Fruit fly (Drosophila melanogaster) whole organism, embryonic: ENCODE measurements around the gene Obp19a.

ENCODE experiments used
- CG10267 ChIP-seq: fragments of 200-800 bp; sonication (Bioruptor generic); optimal IDR thresholded peaks from 2 replicates; lab custom pipeline; 2018; ENCODE audit warnings: missing biosample characterization, mild to moderate bottlenecking, missing genetic modification characterization, moderate library complexity
- CG10366 ChIP-seq: fragments of 200-800 bp; sonication (Bioruptor generic); IDR thresholded peaks from 2 replicates; pipeline ENCODE4 v1.3.6; 2022; ENCODE audit warnings: missing biosample characterization, missing genetic modification characterization
- CG12659 ChIP-seq: fragments of 200-800 bp; sonication (Bioruptor generic); optimal IDR thresholded peaks from 3 replicates; lab custom pipeline; 2017; ENCODE audit warnings: mild to moderate bottlenecking, missing biosample characterization, missing genetic modification reagents, missing genetic modification characterization
- CG13123 ChIP-seq: fragments of 200-800 bp; sonication (Bioruptor generic); optimal IDR thresholded peaks from 2 replicates; lab custom pipeline; 2016; ENCODE audit warnings: missing biosample characterization, missing genetic modification characterization
- CG1529 ChIP-seq: fragments of 200-800 bp; sonication (Bioruptor generic); optimal IDR thresholded peaks from 3 replicates; lab custom pipeline; 2018; ENCODE audit warnings: missing biosample characterization, missing genetic modification characterization
- CG16863 ChIP-seq: fragments of 200-800 bp; sonication (Bioruptor generic); optimal IDR thresholded peaks from 3 replicates; lab custom pipeline; 2016; ENCODE audit warnings: missing biosample characterization, missing genetic modification characterization
- CG17186 ChIP-seq: fragments of 200-800 bp; sonication (Bioruptor generic); optimal IDR thresholded peaks from 3 replicates; lab custom pipeline; 2017; ENCODE audit warnings: missing biosample characterization, missing genetic modification reagents, missing genetic modification characterization
- CG17385 ChIP-seq: fragments of 200-800 bp; sonication (Bioruptor generic); optimal IDR thresholded peaks from 3 replicates; lab custom pipeline; 2018; ENCODE audit warnings: missing biosample characterization, mild to moderate bottlenecking, missing genetic modification characterization
- CG17829 ChIP-seq: fragments of 200-800 bp; optimal IDR thresholded peaks from 2 replicates; lab custom pipeline; 2019; ENCODE audit warnings: missing biosample characterization, mild to moderate bottlenecking, missing genetic modification characterization, moderate library complexity
- CG2202 ChIP-seq: fragments of 200-800 bp; sonication (Bioruptor generic); optimal IDR thresholded peaks from 2 replicates; lab custom pipeline; 2018; ENCODE audit warnings: missing biosample characterization, mild to moderate bottlenecking, missing genetic modification characterization
- CG31441 ChIP-seq: fragments of 200-800 bp; sonication (Bioruptor generic); IDR thresholded peaks from 2 replicates; pipeline ENCODE4 v1.3.6; 2022; ENCODE audit warnings: missing biosample characterization, missing genetic modification characterization
- CG3726 ChIP-seq: fragments of 200-800 bp; sonication (Bioruptor generic); IDR thresholded peaks from 3 replicates; pipeline ENCODE4, ENCODE4 v1.3.6; 2022; ENCODE audit warnings: missing biosample characterization, missing genetic modification characterization
- CG4282 ChIP-seq: fragments of 200-800 bp; sonication (Bioruptor generic); optimal IDR thresholded peaks from 2 replicates; lab custom pipeline; 2016; ENCODE audit warnings: missing biosample characterization, missing genetic modification characterization
- CG4360 ChIP-seq: fragments of 200-800 bp; sonication (Bioruptor generic); IDR thresholded peaks from 2 replicates; pipeline ENCODE4 v1.3.6; 2022; ENCODE audit warnings: missing biosample characterization, missing genetic modification characterization
- CG43689 ChIP-seq: fragments of 200-800 bp; sonication (Bioruptor generic); IDR thresholded peaks from 2 replicates; pipeline ENCODE4 v1.3.6; 2022; ENCODE audit warnings: missing biosample characterization, missing genetic modification characterization
- CG5180 ChIP-seq: fragments of 200-800 bp; sonication (Bioruptor generic); optimal IDR thresholded peaks from 3 replicates; lab custom pipeline; 2017; ENCODE audit warnings: missing biosample characterization, missing genetic modification characterization, mild to moderate bottlenecking, moderate library complexity, missing genetic modification reagents
- CG8290 ChIP-seq, 3 experiments: fragments of 200-800 bp; sonication (Bioruptor generic); optimal IDR thresholded peaks; 2 replicates each; lab custom pipeline; 2016 to 2019; ENCODE audit warnings: missing biosample characterization in 3 of 3, missing genetic modification characterization in 3 of 3, mild to moderate bottlenecking in 2 of 3, moderate library complexity in 1 of 3
- CTCF ChIP-seq: fragments of 200-800 bp; sonication (Bioruptor generic); optimal IDR thresholded peaks from 2 replicates; lab custom pipeline; 2017; ENCODE audit warnings: missing biosample characterization, mild to moderate bottlenecking, missing genetic modification characterization, moderate library complexity
- CoRest ChIP-seq: fragments of 200-800 bp; sonication (Bioruptor generic); optimal IDR thresholded peaks from 3 replicates; lab custom pipeline; 2018; ENCODE audit warnings: missing biosample characterization, mild to moderate bottlenecking, missing genetic modification characterization, moderate library complexity
- D19A ChIP-seq: fragments of 200-800 bp; optimal IDR thresholded peaks from 3 replicates; lab custom pipeline; 2019; ENCODE audit warnings: missing biosample characterization, mild to moderate bottlenecking, missing genetic modification characterization, moderate library complexity
- D19B ChIP-seq: fragments of 200-800 bp; sonication (Bioruptor generic); optimal IDR thresholded peaks from 2 replicates; lab custom pipeline; 2017; ENCODE audit warnings: missing biosample characterization, mild to moderate bottlenecking, missing genetic modification characterization
- Dref ChIP-seq: fragments of 200-800 bp; sonication (Bioruptor generic); IDR thresholded peaks from 2 replicates; pipeline ENCODE4 v1.3.6; 2022; ENCODE audit warnings: missing biosample characterization, missing genetic modification characterization
- E2f2 ChIP-seq: fragments of 200-800 bp; sonication (Bioruptor generic); IDR thresholded peaks from 2 replicates; pipeline ENCODE4 v1.3.6; 2022; ENCODE audit warnings: missing biosample characterization, missing genetic modification characterization
- Gug ChIP-seq: fragments of 200-800 bp; sonication (Bioruptor generic); IDR thresholded peaks from 4 replicates; pipeline ENCODE4 v1.3.6; 2022; ENCODE audit warnings: missing biosample characterization, missing genetic modification characterization
- HmgZ ChIP-seq: fragments of 200-800 bp; sonication (Bioruptor generic); optimal IDR thresholded peaks from 2 replicates; lab custom pipeline; 2018; ENCODE audit warnings: missing biosample characterization, mild to moderate bottlenecking, missing genetic modification characterization
- Hmx ChIP-seq: fragments of 200-800 bp; sonication (Bioruptor generic); optimal IDR thresholded peaks from 2 replicates; lab custom pipeline; 2016; ENCODE audit warnings: missing biosample characterization, missing genetic modification characterization
- Neu2 ChIP-seq: fragments of 200-800 bp; sonication (Bioruptor generic); optimal IDR thresholded peaks from 3 replicates; lab custom pipeline; 2016; ENCODE audit warnings: missing biosample characterization, missing genetic modification characterization, borderline replicate concordance
- Sin3A ChIP-seq: fragments of >200 bp; optimal IDR thresholded peaks from 2 replicates; lab custom pipeline; 2018
- TFAM ChIP-seq: fragments of 200-800 bp; sonication (Bioruptor generic); optimal IDR thresholded peaks from 2 replicates; lab custom pipeline; 2017; ENCODE audit warnings: missing biosample characterization, missing genetic modification characterization, inconsistent platforms
- Tbp ChIP-seq: fragments of >200 bp; optimal IDR thresholded peaks from 2 replicates; lab custom pipeline; 2018; ENCODE audit warnings: missing biosample characterization, missing genetic modification characterization
- Vsx1 ChIP-seq: fragments of 200-800 bp; sonication (Bioruptor generic); optimal IDR thresholded peaks from 2 replicates; lab custom pipeline; 2017; ENCODE audit warnings: missing biosample characterization, mild to moderate bottlenecking, missing genetic modification characterization, missing genetic modification reagents
- ac ChIP-seq: fragments of 200-800 bp; sonication (Bioruptor generic); optimal IDR thresholded peaks from 3 replicates; lab custom pipeline; 2017; ENCODE audit warnings: missing biosample characterization, mild to moderate bottlenecking, missing genetic modification characterization
- al ChIP-seq: fragments of 200-800 bp; sonication (Bioruptor generic); IDR thresholded peaks from 2 replicates; pipeline ENCODE4 v1.3.6; 2022; ENCODE audit warnings: missing biosample characterization, missing genetic modification characterization
- chinmo ChIP-seq: fragments of 200-800 bp; sonication (Bioruptor generic); IDR thresholded peaks from 4 replicates; pipeline ENCODE4 v1.3.6; 2022; ENCODE audit warnings: missing biosample characterization, missing genetic modification characterization; ENCODE audit not compliant: partially characterized antibody
- corto ChIP-seq: fragments of 200-800 bp; sonication (Bioruptor generic); optimal IDR thresholded peaks from 2 replicates; lab custom pipeline; 2016; ENCODE audit warnings: missing biosample characterization, mild to moderate bottlenecking, missing genetic modification characterization, moderate library complexity
- fd96Cb ChIP-seq: fragments of 200-800 bp; sonication (Bioruptor generic); optimal IDR thresholded peaks from 2 replicates; lab custom pipeline; 2018; ENCODE audit warnings: missing biosample characterization, mild to moderate bottlenecking, missing genetic modification characterization, moderate library complexity
- gem ChIP-seq: fragments of 200-800 bp; sonication (Bioruptor generic); optimal IDR thresholded peaks from 2 replicates; lab custom pipeline; 2019; ENCODE audit warnings: missing biosample characterization, mild to moderate bottlenecking, missing genetic modification characterization, moderate library complexity
- ham ChIP-seq: fragments of 200-800 bp; sonication (Bioruptor generic); IDR thresholded peaks from 2 replicates; pipeline ENCODE4 v1.3.6; 2022; ENCODE audit warnings: missing biosample characterization, missing genetic modification characterization
- jumu ChIP-seq: fragments of 200-800 bp; sonication (Bioruptor generic); optimal IDR thresholded peaks from 3 replicates; lab custom pipeline; 2016; ENCODE audit warnings: missing biosample characterization, missing genetic modification characterization
- knrl ChIP-seq: fragments of 200-800 bp; sonication (Bioruptor generic); IDR thresholded peaks from 3 replicates; pipeline ENCODE4 v1.3.6; 2022; ENCODE audit warnings: missing biosample characterization, missing genetic modification characterization; ENCODE audit not compliant: partially characterized antibody
- lbe ChIP-seq: fragments of 200-800 bp; sonication (Bioruptor generic); optimal IDR thresholded peaks from 2 replicates; lab custom pipeline; 2016; ENCODE audit warnings: missing biosample characterization, mild to moderate bottlenecking, missing genetic modification characterization
- nau ChIP-seq: fragments of 200-800 bp; sonication (Bioruptor generic); optimal IDR thresholded peaks from 3 replicates; lab custom pipeline; 2017; ENCODE audit warnings: missing biosample characterization, mild to moderate bottlenecking, missing genetic modification characterization, missing genetic modification reagents
- psq ChIP-seq: fragments of 200-800 bp; sonication (Bioruptor generic); optimal IDR thresholded peaks from 2 replicates; lab custom pipeline; 2017; ENCODE audit warnings: missing biosample characterization, missing genetic modification characterization
- scrt ChIP-seq: fragments of 200-800 bp; sonication (Bioruptor generic); optimal IDR thresholded peaks from 2 replicates; lab custom pipeline; 2018; ENCODE audit warnings: missing biosample characterization, mild to moderate bottlenecking, missing genetic modification characterization, moderate library complexity
- sob ChIP-seq: fragments of 200-800 bp; sonication (Bioruptor generic); IDR thresholded peaks from 2 replicates; pipeline ENCODE4 v1.3.6; 2022; ENCODE audit warnings: missing biosample characterization, missing genetic modification characterization
- wek ChIP-seq: fragments of 200-800 bp; sonication (Bioruptor generic); optimal IDR thresholded peaks from 3 replicates; lab custom pipeline; 2018; ENCODE audit warnings: missing biosample characterization, mild to moderate bottlenecking, missing genetic modification characterization, moderate library complexity
- zen2 ChIP-seq: fragments of 200-800 bp; sonication (Bioruptor generic); IDR thresholded peaks from 3 replicates; pipeline ENCODE4 v1.3.6; 2022; ENCODE audit warnings: missing biosample characterization, missing genetic modification characterization; ENCODE audit not compliant: partially characterized antibody
- zf30C ChIP-seq: fragments of 200-800 bp; sonication (Bioruptor generic); optimal IDR thresholded peaks from 3 replicates; lab custom pipeline; 2018; ENCODE audit warnings: missing biosample characterization, mild to moderate bottlenecking, missing genetic modification characterization

Obp19a gene

dm6 chrX:20418864-20419263, 3.3 kb downstream of the Obp19a start, which contains the start of gene Obp19c:
Gene Obp19c (minus strand): TSS chrX:20418964.
- TF ChIP-seq Vsx1 (GFP tag; lab: Kevin White, UChicago) (no peak), psq (GFP tag; lab: Kevin White, UChicago) (no peak), corto (no peak), CoRest (tag; lab: Kevin White, UChicago) (no peak), gem (tag; lab: Kevin White, UChicago) (no peak), TFAM (GFP tag; lab: Kevin White, UChicago) (no peak), CG43689 (GFP tag; lab: Robert Waterston, UW) (no peak), scrt (no peak), al (GFP tag; lab: Robert Waterston, UW) (no peak), fd96Cb (tag; lab: Kevin White, UChicago) (no peak), CG10366 (no peak), Hmx (GFP tag; lab: Kevin White, UChicago) (no peak), HmgZ (tag; lab: Kevin White, UChicago) (no peak), ham (GFP tag; lab: Robert Waterston, UW) (no peak), CG31441 (no peak), CG8290 (GFP tag; optimal IDR thresholded peaks at IDR 0.05; lab: Kevin White, UChicago) (no peak), CG8290 (tag; optimal IDR thresholded peaks at IDR 0.05; lab: Kevin White, UChicago) (no peak), CG17385 (no peak)
- TF ChIP-seq, all 482 proteins: peak for 0

- TF ChIP-seq CG1529 (GFP tag; lab: Kevin White, UChicago) = no peak
Measured at dm6 chrX:20419313-20419712, 3.8 kb downstream of the Obp19a start, which contains the start of gene Obp19d. Gene Obp19d (plus strand): TSS chrX:20419613.

DNA sequence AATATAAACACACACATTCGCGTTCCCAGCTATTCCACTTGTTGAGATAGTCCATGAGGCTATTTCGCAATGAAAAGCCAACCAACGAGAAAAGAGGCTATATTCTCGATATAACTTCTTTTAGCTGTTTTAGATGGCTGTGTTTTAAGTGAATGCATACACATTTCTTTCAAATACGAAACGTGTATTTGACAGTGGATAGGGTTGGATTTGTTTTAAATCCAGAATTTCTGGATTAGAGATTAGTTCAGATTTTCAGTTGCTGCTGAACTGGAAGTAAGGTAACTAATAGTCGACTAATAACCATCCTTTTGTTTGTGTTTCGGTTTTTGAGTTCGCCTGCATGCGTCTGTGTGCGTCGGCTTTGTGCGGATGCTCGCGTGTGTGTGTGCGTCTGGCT, 7.6 kb downstream of the Obp19a start:
- no peak for TF ChIP-seq corto
- TF ChIP-seq CG5180 (GFP tag; lab: Kevin White, UChicago) = no peak
- TF ChIP-seq nau = no peak
- no peak for TF ChIP-seq ac (GFP tag; lab: Kevin White, UChicago)
- TF ChIP-seq Tbp (GFP tag; lab: Kevin White, UChicago) = no peak
- no peak for TF ChIP-seq CG16863
- TF ChIP-seq CG2202 (tag; lab: Kevin White, UChicago) = no peak
- no peak for TF ChIP-seq CG13123
- TF ChIP-seq D19A (tag; lab: Kevin White, UChicago) = peak; percentile 55
- TF ChIP-seq D19B (GFP tag; lab: Kevin White, UChicago) = peak; percentile 72
- TF ChIP-seq, all 482 proteins: peak for 2

DNA sequence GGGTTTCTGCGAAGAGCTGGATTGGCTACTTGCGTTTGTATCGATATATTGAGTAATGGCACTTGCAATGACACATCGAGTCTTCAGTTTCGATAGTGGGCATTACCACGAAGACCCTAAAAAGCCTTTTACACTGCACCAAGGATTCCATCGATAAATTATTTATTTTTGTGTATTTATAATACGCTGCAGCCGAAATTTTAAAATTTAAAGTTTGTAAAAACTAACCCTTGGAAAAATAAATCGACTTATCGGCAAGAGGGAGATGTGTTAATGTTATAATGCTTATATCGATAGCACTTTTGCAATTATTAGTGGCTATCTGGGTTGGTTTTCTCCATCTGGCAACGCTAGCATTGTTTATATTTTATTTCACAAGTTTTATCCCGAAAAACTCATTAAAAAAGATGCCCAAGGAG, 8.2 kb downstream of the Obp19a start, which contains the start of the genes Pp4-19C and cactin:
Gene Pp4-19C, minus strand, starts transcription at position 256 of the 419 bp plus-strand sequence.
Gene cactin, plus strand, starts transcription at position 323 of the 419 bp plus-strand sequence.
- peak; percentile 7 for TF ChIP-seq jumu
- 0 out of 2 replicates have a peak, but pooled peaks have one; percentile 25 for TF ChIP-seq sob (GFP tag; lab: Robert Waterston, UW)
- peak; percentile 6 for TF ChIP-seq lbe (GFP tag; lab: Kevin White, UChicago)
- no peak for TF ChIP-seq zf30C (GFP tag; lab: Kevin White, UChicago)
- TF ChIP-seq chinmo (GFP tag; lab: Robert Waterston, UW) = peak; percentile 49; the same call in 1 of the 4 replicates
- peak; percentile 44 for TF ChIP-seq CG17829 (tag; lab: Kevin White, UChicago)
- peak; percentile 24 for TF ChIP-seq CG10267 (tag; lab: Kevin White, UChicago)
- peak; percentile 13; the same call in 1 of the 4 replicates for TF ChIP-seq Gug (GFP tag; lab: Robert Waterston, UW)
- TF ChIP-seq Sin3A (lab: Kevin White, UChicago) = peak; percentile 72
- peak; percentile 29 for TF ChIP-seq CG12659 (GFP tag; lab: Kevin White, UChicago)
- no peak for TF ChIP-seq wek
- TF ChIP-seq CG4282 (GFP tag; lab: Kevin White, UChicago) = no peak
- TF ChIP-seq CG3726 (GFP tag; lab: Robert Waterston, UW) = no peak
- peak; percentile 62 for TF ChIP-seq Neu2
- peak; percentile 82 for TF ChIP-seq zen2 (GFP tag; lab: Robert Waterston, UW)
- TF ChIP-seq E2f2 = peak; percentile 15; the same call in 1 of the 2 replicates
- TF ChIP-seq CTCF (GFP tag; lab: Kevin White, UChicago) = no peak
- no peak for TF ChIP-seq CG4360
- TF ChIP-seq knrl (GFP tag; lab: Robert Waterston, UW) = peak; percentile 93
- TF ChIP-seq CG17186 (GFP tag; lab: Kevin White, UChicago) = peak; percentile 34
- TF ChIP-seq Dref (GFP tag; lab: Robert Waterston, UW) = peak; percentile 77
